Fruit fly (Drosophila melanogaster) S2 (cell line): ENCODE data around the gene Lectin-galC1.

Experiments
- CG8478 ChIP-seq: fragments of >200 bp; optimal IDR thresholded peaks from 2 replicates; lab custom pipeline; 2018
- CTCF ChIP-seq, 2 experiments: fragments of >200 bp; optimal IDR thresholded peaks; 2 replicates each; lab custom pipeline; 2018

- TF ChIP-seq CG8478 (lab: Kevin White, UChicago) (no peak), CTCF (optimal IDR thresholded peaks at IDR 0.05; lab: Kevin White, UChicago) (peak; percentile 23 to 30)
These were observed at the start of gene Lectin-galC1 for dm6 chr2L:19416602-19417497.
